Worm (Caenorhabditis elegans) whole organism, L1 larva: ENCODE measurements around the gene gad-2.

Experiments
- C04F5.9 ChIP-seq: sonication (generic microtip); optimal IDR thresholded peaks from 2 replicates; lab custom pipeline; 2016; ENCODE audit warnings: missing genetic modification characterization, missing compliant biosample characterization
- C34B4.2 ChIP-seq: sonication (generic microtip); optimal IDR thresholded peaks from 2 replicates; lab custom pipeline; 2017; ENCODE audit warnings: mild to moderate bottlenecking, missing genetic modification characterization, missing compliant biosample characterization
- aha-1 ChIP-seq: fragments of 150-350 bp; optimal IDR thresholded peaks from 2 replicates; lab custom pipeline; 2014; ENCODE audit warnings: missing biosample characterization, missing genetic modification characterization
- alr-1 ChIP-seq: fragments of 200-800 bp; sonication (Bioruptor generic); optimal IDR thresholded peaks from 2 replicates; lab custom pipeline; 2018; ENCODE audit warnings: borderline replicate concordance, mild to moderate bottlenecking, missing genetic modification characterization, missing compliant biosample characterization
- aly-2 ChIP-seq: fragments of 150-350 bp; optimal IDR thresholded peaks from 2 replicates; lab custom pipeline; 2014; ENCODE audit warnings: missing biosample characterization, missing genetic modification characterization
- ama-1 ChIP-seq: fragments of 150-350 bp; optimal IDR thresholded peaks from 2 replicates; lab custom pipeline; 2014
- blmp-1 ChIP-seq: fragments of 150-350 bp; optimal IDR thresholded peaks from 2 replicates; lab custom pipeline; 2014; ENCODE audit warnings: missing biosample characterization, missing genetic modification characterization
- ceh-8 ChIP-seq: fragments of 200-800 bp; sonication (Bioruptor generic); optimal IDR thresholded peaks from 2 replicates; lab custom pipeline; 2018; ENCODE audit warnings: mild to moderate bottlenecking, missing genetic modification characterization, moderate library complexity, missing compliant biosample characterization
- ceh-82 ChIP-seq, 3 experiments: fragments of 150-350 bp in 1 of 3; sonication (generic microtip) in 2 of 3; optimal IDR thresholded peaks; 2 replicates each; lab custom pipeline; 2014 to 2017; ENCODE audit warnings: missing biosample characterization in 3 of 3, missing genetic modification characterization in 3 of 3
- ceh-90 ChIP-seq: sonication (generic microtip); optimal IDR thresholded peaks from 2 replicates; lab custom pipeline; 2016; ENCODE audit warnings: missing genetic modification characterization, missing compliant biosample characterization
- dsc-1 ChIP-seq: sonication (generic microtip); optimal IDR thresholded peaks from 2 replicates; lab custom pipeline; 2016; ENCODE audit warnings: mild to moderate bottlenecking, missing genetic modification characterization, missing compliant biosample characterization
- efl-3 ChIP-seq: fragments of 200-800 bp; sonication (Bioruptor generic); optimal IDR thresholded peaks from 2 replicates; lab custom pipeline; 2018; ENCODE audit warnings: mild to moderate bottlenecking, missing genetic modification characterization, missing compliant biosample characterization
- elt-3 ChIP-seq, 6 experiments: fragments of 150-350 bp in 1 of 6; sonication (generic microtip); optimal IDR thresholded peaks; 2 replicates each; lab custom pipeline; 2017 to 2018; ENCODE audit warnings: missing biosample characterization in 6 of 6, missing genetic modification characterization in 6 of 6, inconsistent platforms in 1 of 6
- ets-5 ChIP-seq: fragments of 200-800 bp; sonication (Bioruptor generic); IDR thresholded peaks from 2 replicates; pipeline ENCODE4 v1.3.6; 2022; ENCODE audit warnings: missing genetic modification characterization, missing compliant biosample characterization
- fkh-10 ChIP-seq: sonication (generic microtip); optimal IDR thresholded peaks from 2 replicates; lab custom pipeline; 2017; ENCODE audit warnings: missing biosample characterization, missing genetic modification reagents, missing genetic modification characterization
- fkh-4 ChIP-seq: sonication (generic microtip); optimal IDR thresholded peaks from 2 replicates; lab custom pipeline; 2016; ENCODE audit warnings: missing compliant biosample characterization, missing genetic modification characterization, borderline replicate concordance
- fkh-8 ChIP-seq: sonication (generic microtip); optimal IDR thresholded peaks from 2 replicates; lab custom pipeline; 2016; ENCODE audit warnings: mild to moderate bottlenecking, missing genetic modification characterization, missing compliant biosample characterization
- fos-1 ChIP-seq: fragments of 150-350 bp; optimal IDR thresholded peaks from 2 replicates; lab custom pipeline; 2014; ENCODE audit warnings: missing biosample characterization, missing genetic modification characterization
- grh-1 ChIP-seq: fragments of 200-800 bp; sonication (Bioruptor generic); IDR thresholded peaks from 2 replicates; pipeline ENCODE4 v1.3.6; 2022; ENCODE audit warnings: missing genetic modification reagents, missing genetic modification characterization, missing compliant biosample characterization
- irx-1 ChIP-seq: sonication (generic microtip); optimal IDR thresholded peaks from 2 replicates; lab custom pipeline; 2016; ENCODE audit warnings: missing genetic modification characterization, missing compliant biosample characterization
- isw-1 ChIP-seq: fragments of 200-800 bp; sonication (Bioruptor generic); IDR thresholded peaks from 2 replicates; pipeline ENCODE4 v1.3.6; 2022; ENCODE audit warnings: missing genetic modification characterization, missing compliant biosample characterization
- jun-1 ChIP-seq: fragments of 150-350 bp; optimal IDR thresholded peaks from 2 replicates; lab custom pipeline; 2014; ENCODE audit warnings: missing biosample characterization, missing genetic modification reagents, missing genetic modification characterization
- lin-15B ChIP-seq: fragments of 150-350 bp; sonication (generic microtip); optimal IDR thresholded peaks from 3 replicates; lab custom pipeline; 2014; ENCODE audit warnings: missing biosample characterization, missing genetic modification characterization
- lin-39 ChIP-seq: fragments of 150-350 bp; optimal IDR thresholded peaks from 2 replicates; lab custom pipeline; 2014; ENCODE audit warnings: missing biosample characterization, missing genetic modification reagents, missing genetic modification characterization
- lir-3 ChIP-seq: sonication (generic microtip); optimal IDR thresholded peaks from 2 replicates; lab custom pipeline; 2016; ENCODE audit warnings: mild to moderate bottlenecking, missing genetic modification characterization, moderate library complexity, missing compliant biosample characterization; ENCODE audit not compliant: poor library complexity
- lsy-2 ChIP-seq, 2 experiments: fragments of 150-350 bp; optimal IDR thresholded peaks; 2 replicates each; lab custom pipeline; 2014; ENCODE audit warnings: missing biosample characterization in 2 of 2, missing genetic modification characterization in 2 of 2
- mab-9 ChIP-seq: fragments of 200-800 bp; sonication (Bioruptor generic); IDR thresholded peaks from 2 replicates; pipeline ENCODE4 v1.3.6; 2022; ENCODE audit warnings: missing genetic modification reagents, missing genetic modification characterization, missing compliant biosample characterization
- mef-2 ChIP-seq: fragments of 150-350 bp; optimal IDR thresholded peaks from 2 replicates; lab custom pipeline; 2014; ENCODE audit warnings: missing biosample characterization, missing genetic modification characterization
- nhr-19 ChIP-seq: fragments of 200-800 bp; sonication (Bioruptor generic); conservative IDR thresholded peaks from 2 replicates; pipeline ENCODE4 v1.3.6; 2022; ENCODE audit warnings: missing genetic modification characterization, missing compliant biosample characterization
- nhr-20 ChIP-seq: sonication (generic microtip); optimal IDR thresholded peaks from 2 replicates; lab custom pipeline; 2016; ENCODE audit warnings: mild to moderate bottlenecking, missing genetic modification characterization, missing compliant biosample characterization
- nhr-47 ChIP-seq: sonication (generic microtip); optimal IDR thresholded peaks from 2 replicates; lab custom pipeline; 2016; ENCODE audit warnings: mild to moderate bottlenecking, missing genetic modification characterization, moderate library complexity, missing compliant biosample characterization
- nhr-76 ChIP-seq: sonication (generic microtip); optimal IDR thresholded peaks from 2 replicates; lab custom pipeline; 2017; ENCODE audit warnings: missing biosample characterization, missing genetic modification characterization
- nhr-84 ChIP-seq: sonication (generic microtip); optimal IDR thresholded peaks from 2 replicates; lab custom pipeline; 2017; ENCODE audit warnings: missing biosample characterization, missing genetic modification characterization
- nhr-90 ChIP-seq: sonication (generic microtip); optimal IDR thresholded peaks from 2 replicates; lab custom pipeline; 2016; ENCODE audit warnings: mild to moderate bottlenecking, missing genetic modification characterization, missing compliant biosample characterization; ENCODE audit not compliant: poor library complexity
- pax-3 ChIP-seq: fragments of 200-800 bp; sonication (Bioruptor generic); optimal IDR thresholded peaks from 2 replicates; lab custom pipeline; 2018; ENCODE audit warnings: mild to moderate bottlenecking, missing genetic modification characterization, moderate library complexity, missing compliant biosample characterization
- pqm-1 ChIP-seq: sonication (generic microtip); optimal IDR thresholded peaks from 3 replicates; lab custom pipeline; 2017; ENCODE audit warnings: missing biosample characterization, missing genetic modification characterization
- rnt-1 ChIP-seq: sonication (generic microtip); optimal IDR thresholded peaks from 2 replicates; lab custom pipeline; 2016; ENCODE audit warnings: mild to moderate bottlenecking, missing genetic modification characterization, moderate library complexity, missing compliant biosample characterization
- snpc-4 ChIP-seq: fragments of 150-350 bp; optimal IDR thresholded peaks from 2 replicates; lab custom pipeline; 2014; ENCODE audit warnings: missing biosample characterization, missing genetic modification characterization
- sox-4 ChIP-seq: sonication (generic microtip); optimal IDR thresholded peaks from 2 replicates; lab custom pipeline; 2016; ENCODE audit warnings: missing genetic modification characterization, missing compliant biosample characterization
- sup-37 ChIP-seq: fragments of 200-800 bp; sonication (Bioruptor generic); optimal IDR thresholded peaks from 2 replicates; lab custom pipeline; 2018; ENCODE audit warnings: mild to moderate bottlenecking, missing genetic modification characterization, missing compliant biosample characterization
- swsn-7 ChIP-seq: sonication (generic microtip); optimal IDR thresholded peaks from 2 replicates; lab custom pipeline; 2016; ENCODE audit warnings: missing genetic modification characterization, missing compliant biosample characterization
- unc-86 ChIP-seq: sonication (generic microtip); optimal IDR thresholded peaks from 2 replicates; lab custom pipeline; 2016; ENCODE audit warnings: missing genetic modification characterization, missing compliant biosample characterization
- vab-15 ChIP-seq: sonication (generic microtip); optimal IDR thresholded peaks from 2 replicates; lab custom pipeline; 2017; ENCODE audit warnings: missing genotype, mild to moderate bottlenecking, missing genetic modification characterization, missing compliant biosample characterization
- xbp-1 ChIP-seq: sonication (generic microtip); optimal IDR thresholded peaks from 2 replicates; lab custom pipeline; 2016; ENCODE audit warnings: missing genetic modification characterization, missing compliant biosample characterization
- zag-1 ChIP-seq: fragments of 150-350 bp; optimal IDR thresholded peaks from 2 replicates; lab custom pipeline; 2014; ENCODE audit warnings: missing biosample characterization, missing genetic modification characterization
- zip-4 ChIP-seq: fragments of 200-800 bp; sonication (Bioruptor generic); optimal IDR thresholded peaks from 2 replicates; lab custom pipeline; 2018; ENCODE audit warnings: mild to moderate bottlenecking, missing genetic modification characterization, moderate library complexity, missing compliant biosample characterization

Gene gad-2

ce11 chrX:7409935-7410334 is 16.7 kb downstream of the gad-2 start, which contains the start of gene C10A4.2:
Gene C10A4.2 (plus strand): TSS chrX:7410235.
- TF ChIP-seq ceh-8 (GFP tag; lab: Kevin White, UChicago) (no peak), nhr-90 (tag; lab: Kevin White, UChicago) (no peak), lin-39 (tag; lab: Kevin White, UChicago) (no peak), ets-5 (GFP tag; lab: Robert Waterston, UW) (no peak)
- TF ChIP-seq, all 84 proteins: peak for 0

- no peak for TF ChIP-seq fos-1
- no peak for TF ChIP-seq aly-2 (tag; lab: Kevin White, UChicago)
- no peak for TF ChIP-seq lir-3 (tag; lab: Kevin White, UChicago)
- TF ChIP-seq ceh-82 (tag; optimal IDR thresholded peaks at IDR 0.05; lab: Kevin White, UChicago) = no peak
- TF ChIP-seq sup-37 (GFP tag; lab: Kevin White, UChicago) = no peak
- TF ChIP-seq jun-1 (tag; lab: Kevin White, UChicago) = no peak
- no peak for TF ChIP-seq grh-1
- no peak for TF ChIP-seq vab-15
- no peak for TF ChIP-seq ceh-90 (tag; lab: Kevin White, UChicago)
- TF ChIP-seq efl-3 (GFP tag; lab: Kevin White, UChicago) = no peak
Measured at ce11 chrX:7415420-7415819, 22.2 kb downstream of the gad-2 start, which contains the start of gene C10A4.7. Gene C10A4.7 (minus strand): TSS chrX:7415520.

- TF ChIP-seq swsn-7 (tag; lab: Kevin White, UChicago) (no peak), zip-4 (GFP tag; lab: Kevin White, UChicago) (no peak), jun-1 (tag; lab: Kevin White, UChicago) (no peak), fkh-10 (GFP tag; lab: Kevin White, UChicago) (no peak)
Measured at ce11 chrX:7416082-7416481, 22.8 kb downstream of the gad-2 start, which contains the start of gene C10A4.1. Gene C10A4.1 (plus strand): TSS chrX:7416382.

- TF ChIP-seq grh-1 (no peak), zip-4 (GFP tag; lab: Kevin White, UChicago) (no peak), nhr-47 (tag; lab: Kevin White, UChicago) (no peak), aha-1 (tag; lab: Kevin White, UChicago) (no peak), nhr-84 (tag; lab: Kevin White, UChicago) (no peak), xbp-1 (tag; lab: Kevin White, UChicago) (no peak), pax-3 (no peak), dsc-1 (no peak), unc-86 (tag; lab: Kevin White, UChicago) (no peak), pqm-1 (tag; lab: Kevin White, UChicago) (no peak), lin-15B (tag; lab: Kevin White, UChicago) (no peak), nhr-76 (no peak), C34B4.2 (no peak), alr-1 (tag; lab: Kevin White, UChicago) (no peak), fkh-4 (tag; lab: Kevin White, UChicago) (no peak), irx-1 (no peak), elt-3 (tag; optimal IDR thresholded peaks at IDR 0.05; lab: Kevin White, UChicago) (no peak)
Measured at ce11 chrX:7420571-7420970, 27.3 kb downstream of the gad-2 start, which contains the start of gene C10A4.9. Gene C10A4.9 (plus strand): TSS chrX:7420871.

- TF ChIP-seq jun-1 (tag; lab: Kevin White, UChicago) = no peak
- no peak for TF ChIP-seq fkh-8 (tag; lab: Kevin White, UChicago)
- TF ChIP-seq blmp-1 (tag; lab: Kevin White, UChicago) = no peak
- no peak for TF ChIP-seq sox-4 (tag; lab: Kevin White, UChicago)
- TF ChIP-seq ama-1 (lab: Kevin White, UChicago) = no peak
- TF ChIP-seq xbp-1 (tag; lab: Kevin White, UChicago) = no peak
- no peak for TF ChIP-seq nhr-84 (tag; lab: Kevin White, UChicago)
- TF ChIP-seq nhr-47 (tag; lab: Kevin White, UChicago) = no peak
- no peak for TF ChIP-seq snpc-4 (tag; lab: Kevin White, UChicago)
- no peak for TF ChIP-seq nhr-20 (tag; lab: Kevin White, UChicago)
- no peak for TF ChIP-seq isw-1 (GFP tag; lab: Robert Waterston, UW)
- no peak for TF ChIP-seq nhr-19 (GFP tag; lab: Robert Waterston, UW)
- no peak for TF ChIP-seq lsy-2 (tag; optimal IDR thresholded peaks at IDR 0.05; lab: Kevin White, UChicago)
- TF ChIP-seq rnt-1 (tag; lab: Kevin White, UChicago) = no peak
- TF ChIP-seq C04F5.9 (tag; lab: Kevin White, UChicago) = no peak
- no peak for TF ChIP-seq zag-1 (tag; lab: Kevin White, UChicago)
- TF ChIP-seq mab-9 = no peak
- no peak for TF ChIP-seq mef-2 (tag; lab: Kevin White, UChicago)
Measured at ce11 chrX:7424813-7425212, 31.5 kb downstream of the gad-2 start, which contains the start of gene mnm-2. Gene mnm-2 (minus strand): TSS chrX:7424913.
